Fruit fly (Drosophila melanogaster): ENCODE results near the gene CG6005.

DNA sequence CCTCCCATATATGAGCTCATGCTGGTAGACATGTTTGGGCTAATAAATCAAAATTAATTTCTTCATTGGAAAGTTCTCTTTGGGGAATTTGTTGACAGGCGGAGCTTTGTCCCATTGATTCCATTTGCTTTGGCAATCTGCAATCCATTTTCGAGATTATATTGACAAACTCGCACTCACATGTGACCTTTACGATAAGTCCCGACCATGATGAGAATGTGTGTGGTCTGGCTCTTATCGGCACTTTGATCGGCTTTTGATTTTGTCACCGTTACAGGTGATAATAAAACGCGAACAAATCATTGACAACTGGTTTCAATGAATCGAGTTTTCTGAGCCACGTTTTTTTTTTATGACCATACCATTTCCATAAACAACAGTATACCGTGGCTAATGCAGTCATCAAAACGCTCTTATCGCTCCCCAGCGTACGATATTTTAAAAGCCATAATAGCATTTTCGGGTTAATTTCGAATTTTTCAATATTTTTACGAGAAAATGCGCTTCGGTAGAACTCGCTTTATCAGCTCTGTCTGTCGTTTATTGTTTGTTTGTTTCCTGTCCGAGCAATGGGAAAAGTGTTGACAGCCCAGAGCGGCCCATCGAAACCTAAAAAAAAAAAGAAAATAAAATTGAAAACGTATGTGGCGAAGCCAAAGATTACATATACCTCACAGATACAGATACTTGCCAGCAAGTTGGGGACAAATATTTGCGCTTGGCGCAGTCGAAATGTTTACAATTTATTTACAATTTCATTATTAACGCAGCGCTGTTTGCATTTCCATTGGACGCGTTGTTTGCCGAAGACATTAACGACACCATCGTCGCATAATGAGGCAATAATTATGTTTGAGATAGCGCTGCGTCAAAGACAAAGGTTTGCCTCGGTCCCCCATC lies 26.2 kb downstream of the CG6005 start:
- TF ChIP-seq kay (GFP tag; ENCODE audit: borderline replicate concordance) = peak; percentile 43
- TF ChIP-seq CG11617 (GFP tag; optimal IDR thresholded peaks at IDR 0.05) = peak; percentile 13
- no peak for TF ChIP-seq Clk (GFP tag; optimal IDR thresholded peaks at IDR 0.05)
- no peak for TF ChIP-seq CG5204 (GFP tag; optimal IDR thresholded peaks at IDR 0.05)
- TF ChIP-seq CG14711 (tag; optimal IDR thresholded peaks at IDR 0.05) = no peak
- TF ChIP-seq CG12768 (GFP tag; optimal IDR thresholded peaks at IDR 0.05) = no peak
- TF ChIP-seq Crg-1 (GFP tag; optimal IDR thresholded peaks at IDR 0.05) = no peak
- TF ChIP-seq bab1 (GFP tag; optimal IDR thresholded peaks at IDR 0.05) = no peak
- no peak for TF ChIP-seq Mnt (GFP tag; optimal IDR thresholded peaks at IDR 0.05)
